Worm (Caenorhabditis elegans) whole organism, L3 larva: ENCODE results near the gene C26E6.12.

ENCODE experiments used
- ama-1 ChIP-seq: fragments of 150-350 bp; optimal IDR thresholded peaks from 2 replicates; lab custom pipeline; 2018
- ceh-16 ChIP-seq: sonication (generic microtip); optimal IDR thresholded peaks from 2 replicates; lab custom pipeline; 2017; ENCODE audit warnings: missing biosample characterization, missing genetic modification characterization
- egl-27 ChIP-seq: sonication (generic microtip); optimal IDR thresholded peaks from 4 replicates; lab custom pipeline; 2017; ENCODE audit warnings: missing biosample characterization, missing genetic modification reagents, missing genetic modification characterization
- eor-1 ChIP-seq, 2 experiments: fragments of 150-350 bp; optimal IDR thresholded peaks; 2 replicates each; lab custom pipeline; 2014 to 2018; ENCODE audit warnings: missing biosample characterization in 2 of 2, missing genetic modification characterization in 2 of 2
- fos-1 ChIP-seq: fragments of 150-350 bp; optimal IDR thresholded peaks from 2 replicates; lab custom pipeline; 2014; ENCODE audit warnings: missing biosample characterization, missing genetic modification characterization
- lin-39 ChIP-seq: fragments of 150-350 bp; optimal IDR thresholded peaks from 2 replicates; lab custom pipeline; 2018; ENCODE audit warnings: missing biosample characterization, missing genetic modification reagents, missing genetic modification characterization
- nfya-1 ChIP-seq: sonication (generic microtip); optimal IDR thresholded peaks from 2 replicates; lab custom pipeline; 2017; ENCODE audit warnings: missing genetic modification characterization, mild to moderate bottlenecking, missing compliant biosample characterization, antibody characterized with exemption, moderate library complexity; ENCODE audit not compliant: insufficient read depth
- nhr-12 ChIP-seq: fragments of 150-350 bp; optimal IDR thresholded peaks from 2 replicates; lab custom pipeline; 2014; ENCODE audit warnings: missing biosample characterization, missing genetic modification characterization
- nhr-237 ChIP-seq: fragments of 150-350 bp; optimal IDR thresholded peaks from 2 replicates; lab custom pipeline; 2014; ENCODE audit warnings: missing biosample characterization, missing genetic modification characterization
- nhr-43 ChIP-seq: sonication (generic microtip); optimal IDR thresholded peaks from 2 replicates; lab custom pipeline; 2016; ENCODE audit warnings: mild to moderate bottlenecking, missing genetic modification characterization, missing compliant biosample characterization; ENCODE audit not compliant: poor library complexity, severe bottlenecking
- nhr-67 ChIP-seq: fragments of 150-350 bp; optimal IDR thresholded peaks from 2 replicates; lab custom pipeline; 2014; ENCODE audit warnings: missing biosample characterization, missing genetic modification characterization
- snpc-4 ChIP-seq: fragments of 150-350 bp; optimal IDR thresholded peaks from 2 replicates; lab custom pipeline; 2014; ENCODE audit warnings: missing biosample characterization, missing genetic modification characterization

DNA sequence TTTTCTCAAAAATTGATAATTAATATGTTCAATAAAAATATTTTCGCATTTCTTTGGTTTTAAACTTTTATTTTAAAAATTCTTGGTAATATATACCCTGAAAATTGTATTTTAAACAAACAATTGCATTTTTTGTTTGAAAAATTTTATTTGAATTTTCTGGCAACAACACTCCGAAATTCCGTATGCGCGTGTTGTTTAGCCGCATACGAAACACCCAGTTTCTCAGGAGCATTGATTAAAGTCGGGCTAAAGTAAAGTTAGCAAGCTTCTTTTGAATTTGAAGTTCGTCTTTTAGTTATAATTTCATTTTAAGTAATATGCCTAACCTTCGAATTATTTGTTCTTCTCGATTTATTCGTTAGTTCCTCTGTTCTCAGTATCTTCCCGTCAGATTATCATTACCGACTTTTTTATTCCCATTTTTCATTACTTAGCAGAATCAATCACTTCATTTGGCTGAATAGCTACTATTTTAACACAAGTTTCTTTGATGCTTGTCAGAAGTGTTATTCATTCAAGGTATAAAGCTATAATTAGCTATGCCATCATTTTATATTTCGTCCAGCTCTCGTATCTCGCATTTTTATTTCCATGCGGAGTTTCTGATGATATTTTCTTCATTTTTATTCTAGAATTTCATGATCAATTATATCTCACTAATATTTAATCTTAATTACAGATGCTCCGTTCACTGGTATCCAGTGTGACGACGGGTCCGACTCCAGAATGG, 3.0 kb upstream of the C26E6.12 start, which contains the start of gene mrps-18C:
- TF ChIP-seq nhr-12 (tag; lab: Kevin White, UChicago) (no peak), fos-1 (tag; lab: Kevin White, UChicago) (no peak), nfya-1 (tag; lab: Kevin White, UChicago) (no peak), ama-1 (lab: Kevin White, UChicago) (no peak), nhr-43 (tag; lab: Kevin White, UChicago) (no peak), snpc-4 (no peak), lin-39 (no peak), nhr-67 (no peak), nhr-237 (no peak), eor-1 (tag; optimal IDR thresholded peaks at IDR 0.05; lab: Kevin White, UChicago) (no peak), egl-27 (tag; lab: Kevin White, UChicago) (no peak), ceh-16 (no peak)
